Worm (Caenorhabditis elegans) whole organism, L4/young adult: ENCODE measurements around the gene C25G6.1.

Experiments
- W03F9.2 ChIP-seq: fragments of 150-350 bp; optimal IDR thresholded peaks from 2 replicates; lab custom pipeline; 2014; ENCODE audit warnings: missing biosample characterization, missing genetic modification characterization
- dao-5 ChIP-seq: sonication (generic microtip); optimal IDR thresholded peaks from 2 replicates; lab custom pipeline; 2016; ENCODE audit warnings: missing genotype, missing genetic modification characterization, moderate library complexity, missing compliant biosample characterization
- him-1 ChIP-seq: sonication (generic microtip); optimal IDR thresholded peaks from 2 replicates; lab custom pipeline; 2016; ENCODE audit warnings: missing genotype, missing genetic modification reagents, missing genetic modification characterization, missing compliant biosample characterization

- TF ChIP-seq him-1 (tag; lab: Kevin White, UChicago) (no peak), W03F9.2 (tag; lab: Kevin White, UChicago) (no peak), dao-5 (tag; lab: Kevin White, UChicago) (no peak)
Measured at ce11 chrX:1265336-1265735, 5.4 kb upstream of the C25G6.1 start.
